Worm (Caenorhabditis elegans) whole organism, late embryonic: ENCODE measurements around the gene ppm-2.

ENCODE experiments used
- C38D4.7 ChIP-seq: fragments of 200-800 bp; sonication (Bioruptor generic); optimal IDR thresholded peaks from 2 replicates; lab custom pipeline; 2018; ENCODE audit warnings: mild to moderate bottlenecking, missing genetic modification characterization, moderate library complexity, missing compliant biosample characterization
- F13H6.1 ChIP-seq: sonication (generic microtip); optimal IDR thresholded peaks from 2 replicates; lab custom pipeline; 2016; ENCODE audit warnings: missing genetic modification characterization, missing compliant biosample characterization
- K02D7.2 ChIP-seq: sonication (generic microtip); optimal IDR thresholded peaks from 2 replicates; lab custom pipeline; 2017; ENCODE audit warnings: mild to moderate bottlenecking, missing genetic modification characterization, missing compliant biosample characterization
- T23F11.4 ChIP-seq: fragments of 200-800 bp; sonication (Bioruptor generic); optimal IDR thresholded peaks from 2 replicates; lab custom pipeline; 2018; ENCODE audit warnings: mild to moderate bottlenecking, missing genetic modification characterization, missing compliant biosample characterization
- ama-1 ChIP-seq: fragments of 150-350 bp; optimal IDR thresholded peaks from 2 replicates; lab custom pipeline; 2014
- ceh-14 ChIP-seq: sonication (generic microtip); optimal IDR thresholded peaks from 2 replicates; lab custom pipeline; 2016; ENCODE audit warnings: missing genotype, missing genetic modification characterization, missing compliant biosample characterization
- ceh-18 ChIP-seq: sonication (generic microtip); optimal IDR thresholded peaks from 2 replicates; lab custom pipeline; 2016; ENCODE audit warnings: missing genetic modification characterization, missing compliant biosample characterization
- ceh-22 ChIP-seq: sonication (generic microtip); optimal IDR thresholded peaks from 2 replicates; lab custom pipeline; 2017; ENCODE audit warnings: missing biosample characterization, missing genetic modification characterization
- ceh-31 ChIP-seq: sonication (generic microtip); optimal IDR thresholded peaks from 2 replicates; lab custom pipeline; 2016; ENCODE audit warnings: missing genetic modification characterization, missing compliant biosample characterization
- ceh-48 ChIP-seq: sonication (generic microtip); optimal IDR thresholded peaks from 2 replicates; lab custom pipeline; 2016; ENCODE audit warnings: missing genetic modification characterization, inconsistent platforms, missing compliant biosample characterization
- ceh-6 ChIP-seq: fragments of 200-800 bp; sonication (Bioruptor generic); optimal IDR thresholded peaks from 2 replicates; lab custom pipeline; 2018; ENCODE audit warnings: mild to moderate bottlenecking, missing genetic modification characterization, missing compliant biosample characterization
- ceh-9 ChIP-seq: sonication (generic microtip); optimal IDR thresholded peaks from 2 replicates; lab custom pipeline; 2016; ENCODE audit warnings: mild to moderate bottlenecking, missing genetic modification characterization, inconsistent platforms, missing compliant biosample characterization
- che-1 ChIP-seq: sonication (generic microtip); optimal IDR thresholded peaks from 2 replicates; lab custom pipeline; 2016; ENCODE audit warnings: mild to moderate bottlenecking, missing genetic modification characterization, missing compliant biosample characterization
- dmd-4 ChIP-seq: sonication (generic microtip); optimal IDR thresholded peaks from 2 replicates; lab custom pipeline; 2016; ENCODE audit warnings: borderline replicate concordance, missing genetic modification characterization, missing compliant biosample characterization
- dve-1 ChIP-seq: sonication (generic microtip); optimal IDR thresholded peaks from 2 replicates; lab custom pipeline; 2017; ENCODE audit warnings: antibody characterized with exemption, mild to moderate bottlenecking, missing genetic modification characterization, missing compliant biosample characterization
- elt-2 ChIP-seq: sonication (generic microtip); optimal IDR thresholded peaks from 2 replicates; lab custom pipeline; 2016; ENCODE audit warnings: missing genetic modification reagents, missing genetic modification characterization, missing compliant biosample characterization
- elt-4 ChIP-seq: sonication (generic microtip); optimal IDR thresholded peaks from 2 replicates; lab custom pipeline; 2016; ENCODE audit warnings: missing genetic modification characterization, missing compliant biosample characterization
- ets-4 ChIP-seq: sonication (generic microtip); optimal IDR thresholded peaks from 2 replicates; lab custom pipeline; 2016; ENCODE audit warnings: missing genetic modification characterization, missing compliant biosample characterization
- fkh-10 ChIP-seq: fragments of 150-350 bp; optimal IDR thresholded peaks from 2 replicates; lab custom pipeline; 2014; ENCODE audit warnings: missing biosample characterization, missing genetic modification reagents, missing genetic modification characterization
- fkh-6 ChIP-seq: sonication (generic microtip); optimal IDR thresholded peaks from 2 replicates; lab custom pipeline; 2016; ENCODE audit warnings: missing genetic modification characterization, missing compliant biosample characterization
- hlh-13 ChIP-seq: fragments of 200-800 bp; sonication (Bioruptor generic); optimal IDR thresholded peaks from 2 replicates; lab custom pipeline; 2018; ENCODE audit warnings: mild to moderate bottlenecking, missing genetic modification characterization, missing compliant biosample characterization
- hlh-15 ChIP-seq: sonication (generic microtip); optimal IDR thresholded peaks from 2 replicates; lab custom pipeline; 2016; ENCODE audit warnings: missing genetic modification characterization, missing compliant biosample characterization
- hlh-30 ChIP-seq: sonication (generic microtip); optimal IDR thresholded peaks from 2 replicates; lab custom pipeline; 2017; ENCODE audit warnings: antibody characterized with exemption, missing genetic modification characterization, missing compliant biosample characterization; ENCODE audit not compliant: insufficient read depth
- lim-6 ChIP-seq: sonication (generic microtip); optimal IDR thresholded peaks from 2 replicates; lab custom pipeline; 2016; ENCODE audit warnings: missing genetic modification characterization, missing compliant biosample characterization
- mec-3 ChIP-seq: sonication (generic microtip); optimal IDR thresholded peaks from 2 replicates; lab custom pipeline; 2016; ENCODE audit warnings: borderline replicate concordance, missing genetic modification characterization, missing compliant biosample characterization
- nfya-1 ChIP-seq: sonication (generic microtip); optimal IDR thresholded peaks from 2 replicates; lab custom pipeline; 2017; ENCODE audit warnings: missing genetic modification characterization, mild to moderate bottlenecking, missing compliant biosample characterization, antibody characterized with exemption, moderate library complexity
- pat-9 ChIP-seq: fragments of 200-800 bp; sonication (Bioruptor generic); optimal IDR thresholded peaks from 2 replicates; lab custom pipeline; 2018; ENCODE audit warnings: mild to moderate bottlenecking, missing genetic modification characterization, moderate library complexity, missing compliant biosample characterization
- pax-1 ChIP-seq: fragments of 150-350 bp; optimal IDR thresholded peaks from 2 replicates; lab custom pipeline; 2014; ENCODE audit warnings: missing biosample characterization, missing genetic modification characterization
- pha-2 ChIP-seq: sonication (generic microtip); optimal IDR thresholded peaks from 2 replicates; lab custom pipeline; 2017; ENCODE audit warnings: mild to moderate bottlenecking, missing genetic modification characterization, missing compliant biosample characterization
- pros-1 ChIP-seq: fragments of 150-350 bp; optimal IDR thresholded peaks from 2 replicates; lab custom pipeline; 2014; ENCODE audit warnings: missing biosample characterization, missing genetic modification reagents, missing genetic modification characterization
- rnt-1 ChIP-seq: sonication (generic microtip); optimal IDR thresholded peaks from 2 replicates; lab custom pipeline; 2016; ENCODE audit warnings: missing genetic modification characterization, missing compliant biosample characterization
- sdc-2 ChIP-seq: sonication (generic microtip); optimal IDR thresholded peaks from 2 replicates; lab custom pipeline; 2016; ENCODE audit warnings: missing genotype, missing genetic modification characterization, missing compliant biosample characterization
- sox-2 ChIP-seq: fragments of 200-800 bp; sonication (Bioruptor generic); IDR thresholded peaks from 2 replicates; pipeline ENCODE4 v1.3.6; 2022; ENCODE audit warnings: missing genetic modification reagents, missing genetic modification characterization, missing compliant biosample characterization
- tbx-2 ChIP-seq: sonication (generic microtip); optimal IDR thresholded peaks from 2 replicates; lab custom pipeline; 2016; ENCODE audit warnings: missing genetic modification characterization, missing compliant biosample characterization
- tbx-7 ChIP-seq: sonication (generic microtip); optimal IDR thresholded peaks from 2 replicates; lab custom pipeline; 2016; ENCODE audit warnings: missing genotype, missing genetic modification characterization, missing compliant biosample characterization
- unc-42 ChIP-seq: sonication (generic microtip); optimal IDR thresholded peaks from 2 replicates; lab custom pipeline; 2016; ENCODE audit warnings: missing genotype, missing genetic modification characterization, missing compliant biosample characterization
- unc-86 ChIP-seq: sonication (generic microtip); optimal IDR thresholded peaks from 2 replicates; lab custom pipeline; 2016; ENCODE audit warnings: missing genetic modification characterization, missing compliant biosample characterization
- zip-5 ChIP-seq: sonication (generic microtip); optimal IDR thresholded peaks from 2 replicates; lab custom pipeline; 2016; ENCODE audit warnings: missing genetic modification characterization, missing compliant biosample characterization
- ztf-16 ChIP-seq: sonication (generic microtip); optimal IDR thresholded peaks from 2 replicates; lab custom pipeline; 2017; ENCODE audit warnings: missing genetic modification characterization, missing compliant biosample characterization

Gene ppm-2

ce11 chrIII:4689595-4689994 lies 39.3 kb downstream of the ppm-2 start (continued):
- TF ChIP-seq mec-3 (tag; lab: Kevin White, UChicago) (no peak), ceh-48 (tag; lab: Kevin White, UChicago) (peak; percentile 65), rnt-1 (tag; lab: Kevin White, UChicago) (peak; percentile 62), hlh-13 (peak; percentile 77), ama-1 (lab: Kevin White, UChicago) (no peak), fkh-6 (tag; lab: Kevin White, UChicago) (peak; percentile 81), ceh-14 (tag; lab: Kevin White, UChicago) (peak; percentile 45), tbx-7 (tag; lab: Kevin White, UChicago) (no peak), K02D7.2 (tag; lab: Kevin White, UChicago) (peak; percentile 59), T23F11.4 (GFP tag; lab: Kevin White, UChicago) (peak; percentile 63), dve-1 (tag; lab: Kevin White, UChicago) (peak; percentile 77), ceh-22 (no peak), nfya-1 (tag; lab: Kevin White, UChicago) (peak; percentile 59), ceh-6 (peak; percentile 89), unc-86 (peak; percentile 59), dmd-4 (peak; percentile 66), sdc-2 (peak; percentile 62), lim-6 (tag; lab: Kevin White, UChicago) (no peak), sox-2 (GFP tag; lab: Robert Waterston, UW) (peak; percentile 65), zip-5 (tag; lab: Kevin White, UChicago) (peak; percentile 35), ceh-31 (tag; lab: Kevin White, UChicago) (peak; percentile 30), pax-1 (tag; lab: Kevin White, UChicago) (no peak), ets-4 (tag; lab: Kevin White, UChicago) (peak; percentile 68)

ce11 chrIII:4693281-4693680 lies 43.0 kb downstream of the ppm-2 start, which contains the start of gene nifk-1:
nifk-1 (minus strand) TSS chrIII:4693307.
- peak; percentile 29 for TF ChIP-seq unc-42 (tag; lab: Kevin White, UChicago)
- no peak for TF ChIP-seq pha-2 (tag; lab: Kevin White, UChicago)
- peak; percentile 63 for TF ChIP-seq elt-2 (tag; lab: Kevin White, UChicago)
- peak; percentile 14 for TF ChIP-seq ceh-18 (tag; lab: Kevin White, UChicago)
- TF ChIP-seq ceh-31 (tag; lab: Kevin White, UChicago): peak; percentile 23
- TF ChIP-seq pat-9 (tag; lab: Kevin White, UChicago): no peak
- no peak for TF ChIP-seq elt-4 (tag; lab: Kevin White, UChicago)
- peak; percentile 70 for TF ChIP-seq nfya-1 (tag; lab: Kevin White, UChicago)
- TF ChIP-seq C38D4.7: no peak
- peak; percentile 5 for TF ChIP-seq ztf-16 (tag; lab: Kevin White, UChicago)
- TF ChIP-seq ceh-6: no peak
- TF ChIP-seq ceh-9 (tag; lab: Kevin White, UChicago): no peak
- TF ChIP-seq lim-6 (tag; lab: Kevin White, UChicago): no peak
- no peak for TF ChIP-seq dmd-4
- TF ChIP-seq ets-4 (tag; lab: Kevin White, UChicago): peak; percentile 16
- peak; percentile 50 for TF ChIP-seq tbx-2 (tag; lab: Kevin White, UChicago)
- TF ChIP-seq, all 69 proteins: peak for 8

ce11 chrIII:4693695-4694094 lies 43.4 kb downstream of the ppm-2 start, which contains the start of gene T04A8.8:
T04A8.8 (plus strand) TSS chrIII:4693995.
- TF ChIP-seq hlh-30 (tag; lab: Kevin White, UChicago): no peak
- no peak for TF ChIP-seq ztf-16 (tag; lab: Kevin White, UChicago)
- no peak for TF ChIP-seq ama-1 (lab: Kevin White, UChicago)
- TF ChIP-seq fkh-10 (GFP tag; lab: Kevin White, UChicago): no peak
- TF ChIP-seq fkh-6 (tag; lab: Kevin White, UChicago): no peak
- no peak for TF ChIP-seq unc-86

- TF ChIP-seq F13H6.1 (tag; lab: Kevin White, UChicago): no peak
- no peak for TF ChIP-seq che-1 (tag; lab: Kevin White, UChicago)
- no peak for TF ChIP-seq hlh-15 (tag; lab: Kevin White, UChicago)
- TF ChIP-seq elt-4 (tag; lab: Kevin White, UChicago): no peak
- TF ChIP-seq pros-1 (tag; lab: Kevin White, UChicago): no peak
- TF ChIP-seq ceh-14 (tag; lab: Kevin White, UChicago): no peak
- TF ChIP-seq, all 69 proteins: peak for 0
Measured at ce11 chrIII:4695057-4695456, 44.8 kb downstream of the ppm-2 start, which contains the start of gene T04A8.7. T04A8.7 (plus strand) TSS chrIII:4695357.
